Fruit fly (Drosophila melanogaster) whole organism, embryonic: ENCODE data around the gene CG12784.

Experiments used
- ATbp ChIP-seq: fragments of 200-800 bp; sonication (Bioruptor generic); optimal IDR thresholded peaks from 2 replicates; lab custom pipeline; 2017; ENCODE audit warnings: missing biosample characterization, mild to moderate bottlenecking, missing genetic modification characterization, missing genetic modification reagents
- Antp ChIP-seq: fragments of 200-800 bp; sonication (Bioruptor generic); optimal IDR thresholded peaks from 3 replicates; lab custom pipeline; 2016; ENCODE audit warnings: missing biosample characterization, missing genetic modification characterization
- Atf3 ChIP-seq: fragments of 200-800 bp; sonication (Bioruptor generic); optimal IDR thresholded peaks from 3 replicates; lab custom pipeline; 2016; ENCODE audit warnings: missing biosample characterization, missing genetic modification characterization
- CG10321 ChIP-seq: fragments of 200-800 bp; sonication (Bioruptor generic); IDR thresholded peaks from 2 replicates; pipeline ENCODE4 v1.3.6; 2022; ENCODE audit warnings: missing biosample characterization, missing genetic modification characterization
- CG10959 ChIP-seq: fragments of 200-800 bp; sonication (Bioruptor generic); IDR thresholded peaks from 2 replicates; pipeline ENCODE4 v1.3.6; 2022; ENCODE audit warnings: missing biosample characterization, missing genetic modification characterization
- CG11504 ChIP-seq: fragments of 200-800 bp; sonication (Bioruptor generic); optimal IDR thresholded peaks from 3 replicates; lab custom pipeline; 2019; ENCODE audit warnings: missing biosample characterization, mild to moderate bottlenecking, missing genetic modification characterization, moderate library complexity
- CG11696 ChIP-seq: fragments of 200-800 bp; sonication (Bioruptor generic); IDR thresholded peaks from 2 replicates; pipeline ENCODE4 v1.3.6; 2022; ENCODE audit warnings: missing biosample characterization, missing genetic modification characterization
- CG12104 ChIP-seq: fragments of 200-800 bp; sonication (Bioruptor generic); optimal IDR thresholded peaks from 3 replicates; lab custom pipeline; 2016; ENCODE audit warnings: missing biosample characterization, missing genetic modification characterization
- CG12219 ChIP-seq: fragments of 200-800 bp; sonication (Bioruptor generic); optimal IDR thresholded peaks from 3 replicates; lab custom pipeline; 2018; ENCODE audit warnings: missing biosample characterization, mild to moderate bottlenecking, missing genetic modification characterization
- CG13894 ChIP-seq: fragments of 200-800 bp; sonication (Bioruptor generic); optimal IDR thresholded peaks from 3 replicates; lab custom pipeline; 2018; ENCODE audit warnings: missing biosample characterization, mild to moderate bottlenecking, missing genetic modification characterization, moderate library complexity
- CG14710 ChIP-seq: fragments of 200-800 bp; sonication (Bioruptor generic); optimal IDR thresholded peaks from 3 replicates; lab custom pipeline; 2019; ENCODE audit warnings: missing biosample characterization, mild to moderate bottlenecking, missing genetic modification characterization, moderate library complexity
- CG15479 ChIP-seq: fragments of 200-800 bp; sonication (Bioruptor generic); optimal IDR thresholded peaks from 3 replicates; lab custom pipeline; 2019; ENCODE audit warnings: missing biosample characterization, mild to moderate bottlenecking, missing genetic modification characterization, moderate library complexity
- CG15696 ChIP-seq: fragments of 200-800 bp; sonication (Bioruptor generic); optimal IDR thresholded peaks from 2 replicates; lab custom pipeline; 2019; ENCODE audit warnings: missing biosample characterization, mild to moderate bottlenecking, missing genetic modification characterization, moderate library complexity
- CG17568 ChIP-seq: fragments of 200-800 bp; sonication (Bioruptor generic); optimal IDR thresholded peaks from 2 replicates; lab custom pipeline; 2018; ENCODE audit warnings: missing biosample characterization, mild to moderate bottlenecking, missing genetic modification characterization, moderate library complexity
- CG17912 ChIP-seq: fragments of 200-800 bp; sonication (Bioruptor generic); optimal IDR thresholded peaks from 2 replicates; lab custom pipeline; 2018; ENCODE audit warnings: missing biosample characterization, mild to moderate bottlenecking, missing genetic modification characterization
- CG31441 ChIP-seq: fragments of 200-800 bp; sonication (Bioruptor generic); IDR thresholded peaks from 2 replicates; pipeline ENCODE4 v1.3.6; 2022; ENCODE audit warnings: missing biosample characterization, missing genetic modification characterization
- CG3163 ChIP-seq: fragments of 200-800 bp; sonication (Bioruptor generic); optimal IDR thresholded peaks from 3 replicates; lab custom pipeline; 2016; ENCODE audit warnings: missing biosample characterization, missing genetic modification characterization
- CG4282 ChIP-seq: fragments of 200-800 bp; sonication (Bioruptor generic); optimal IDR thresholded peaks from 2 replicates; lab custom pipeline; 2016; ENCODE audit warnings: missing biosample characterization, missing genetic modification characterization
- CG5245 ChIP-seq: fragments of 200-800 bp; sonication (Bioruptor generic); optimal IDR thresholded peaks from 3 replicates; lab custom pipeline; 2016; ENCODE audit warnings: missing biosample characterization, missing genetic modification characterization
- CG6765 ChIP-seq: fragments of 200-800 bp; sonication (Bioruptor generic); optimal IDR thresholded peaks from 3 replicates; lab custom pipeline; 2017; ENCODE audit warnings: missing biosample characterization, mild to moderate bottlenecking, missing genetic modification characterization
- CG7556 ChIP-seq: fragments of 200-800 bp; sonication (Bioruptor generic); optimal IDR thresholded peaks from 2 replicates; lab custom pipeline; 2017; ENCODE audit warnings: missing biosample characterization, mild to moderate bottlenecking, missing genetic modification characterization
- CG8924 ChIP-seq: fragments of 200-800 bp; optimal IDR thresholded peaks from 3 replicates; lab custom pipeline; 2019; ENCODE audit warnings: missing biosample characterization, mild to moderate bottlenecking, missing genetic modification characterization, moderate library complexity
- CG8944 ChIP-seq: fragments of 200-800 bp; sonication (Bioruptor generic); optimal IDR thresholded peaks from 3 replicates; lab custom pipeline; 2016; ENCODE audit warnings: missing biosample characterization, missing genetic modification characterization
- CG9932 ChIP-seq: fragments of 200-800 bp; sonication (Bioruptor generic); IDR thresholded peaks from 2 replicates; pipeline ENCODE4 v1.3.6; 2022; ENCODE audit warnings: missing biosample characterization, missing genetic modification characterization
- HLH4C ChIP-seq: fragments of 200-800 bp; sonication (Bioruptor generic); IDR thresholded peaks from 3 replicates; pipeline ENCODE4 v1.3.6; 2022; ENCODE audit warnings: missing biosample characterization, missing genetic modification characterization; ENCODE audit not compliant: partially characterized antibody
- HmgD ChIP-seq: fragments of 200-800 bp; sonication (Bioruptor generic); optimal IDR thresholded peaks from 3 replicates; lab custom pipeline; 2016; ENCODE audit warnings: missing biosample characterization, missing genetic modification characterization
- Hr39 ChIP-seq: fragments of >200 bp; optimal IDR thresholded peaks from 2 replicates; lab custom pipeline; 2017
- NC2α ChIP-seq: fragments of 200-800 bp; sonication (Bioruptor generic); optimal IDR thresholded peaks from 2 replicates; lab custom pipeline; 2016; ENCODE audit warnings: missing biosample characterization, missing genetic modification characterization
- Ravus ChIP-seq: fragments of 200-800 bp; sonication (Bioruptor generic); IDR thresholded peaks from 2 replicates; pipeline ENCODE4 v1.3.6; 2022; ENCODE audit warnings: missing biosample characterization, missing genetic modification characterization
- Scr ChIP-seq: fragments of 200-800 bp; sonication (Bioruptor generic); IDR thresholded peaks from 2 replicates; pipeline ENCODE4 v1.3.6; 2022; ENCODE audit warnings: missing biosample characterization, missing genetic modification characterization; ENCODE audit not compliant: partially characterized antibody
- Taf1 ChIP-seq: fragments of 200-800 bp; sonication (Bioruptor generic); IDR thresholded peaks from 2 replicates; pipeline ENCODE4 v1.3.6; 2022; ENCODE audit warnings: missing biosample characterization, missing genetic modification characterization
- Trl ChIP-seq, 3 experiments: fragments of >200 bp in 2 of 3; fragments of 200-800 bp in 1 of 3; sonication (Bioruptor generic) in 1 of 3; optimal IDR thresholded peaks; 2 replicates in 1 of 3; 3 replicates in 2 of 3; lab custom pipeline; 2016 to 2017; ENCODE audit warnings: missing biosample characterization in 1 of 3, missing genetic modification characterization in 1 of 3
- ab ChIP-seq: fragments of 200-800 bp; sonication (Bioruptor generic); optimal IDR thresholded peaks from 2 replicates; lab custom pipeline; 2016; ENCODE audit warnings: missing biosample characterization, missing genetic modification characterization
- bab2 ChIP-seq: fragments of 200-800 bp; sonication (Bioruptor generic); optimal IDR thresholded peaks from 2 replicates; lab custom pipeline; 2016; ENCODE audit warnings: missing biosample characterization, missing genetic modification characterization
- bcd ChIP-seq: fragments of 200-800 bp; sonication (Bioruptor generic); optimal IDR thresholded peaks from 2 replicates; lab custom pipeline; 2017; ENCODE audit warnings: missing biosample characterization, mild to moderate bottlenecking, missing genetic modification characterization
- chn ChIP-seq: fragments of 200-800 bp; sonication (Bioruptor generic); optimal IDR thresholded peaks from 2 replicates; lab custom pipeline; 2016; ENCODE audit warnings: missing biosample characterization, missing genetic modification characterization
- cwo ChIP-seq: fragments of 200-800 bp; sonication (Bioruptor generic); optimal IDR thresholded peaks from 3 replicates; lab custom pipeline; 2017; ENCODE audit warnings: missing biosample characterization, missing genetic modification characterization, mild to moderate bottlenecking, moderate library complexity, missing genetic modification reagents
- dysf ChIP-seq: fragments of 200-800 bp; sonication (Bioruptor generic); IDR thresholded peaks from 3 replicates; pipeline ENCODE4 v1.3.6; 2022; ENCODE audit warnings: missing biosample characterization, missing genetic modification characterization
- fd102C ChIP-seq: fragments of 200-800 bp; sonication (Bioruptor generic); optimal IDR thresholded peaks from 2 replicates; lab custom pipeline; 2018; ENCODE audit warnings: missing biosample characterization, mild to moderate bottlenecking, missing genetic modification characterization, moderate library complexity
- gt ChIP-seq: fragments of 200-800 bp; sonication (Bioruptor generic); IDR thresholded peaks from 2 replicates; pipeline ENCODE4 v1.3.6; 2022; ENCODE audit warnings: missing biosample characterization, missing genetic modification characterization
- ind ChIP-seq: fragments of 200-800 bp; sonication (Bioruptor generic); optimal IDR thresholded peaks from 3 replicates; lab custom pipeline; 2016; ENCODE audit warnings: missing biosample characterization, missing genetic modification characterization
- lov ChIP-seq, 2 experiments: fragments of 200-800 bp in 1 of 2; fragments of >200 bp in 1 of 2; sonication (Bioruptor generic) in 1 of 2; IDR thresholded peaks in 1 of 2; optimal IDR thresholded peaks in 1 of 2; 2 replicates in 1 of 2; 3 replicates in 1 of 2; pipeline versions ENCODE4 v1.3.6 to Lab custom; 2017 to 2022; ENCODE audit warnings: missing biosample characterization in 1 of 2, missing genetic modification characterization in 1 of 2
- mam ChIP-seq: fragments of 200-800 bp; sonication (Bioruptor generic); optimal IDR thresholded peaks from 3 replicates; lab custom pipeline; 2016; ENCODE audit warnings: missing biosample characterization, missing genetic modification characterization
- nau ChIP-seq: fragments of 200-800 bp; sonication (Bioruptor generic); optimal IDR thresholded peaks from 3 replicates; lab custom pipeline; 2017; ENCODE audit warnings: missing biosample characterization, mild to moderate bottlenecking, missing genetic modification characterization, missing genetic modification reagents
- nerfin-2 ChIP-seq: fragments of 200-800 bp; sonication (Bioruptor generic); IDR thresholded peaks from 2 replicates; pipeline ENCODE4 v1.3.6; 2022; ENCODE audit warnings: missing biosample characterization, missing genetic modification characterization; ENCODE audit not compliant: partially characterized antibody
- onecut ChIP-seq: fragments of 200-800 bp; sonication (Bioruptor generic); IDR thresholded peaks from 2 replicates; pipeline ENCODE4 v1.3.6; 2022; ENCODE audit warnings: missing biosample characterization, missing genetic modification characterization
- peb ChIP-seq: fragments of 200-800 bp; sonication (Bioruptor generic); IDR thresholded peaks from 2 replicates; pipeline ENCODE4 v1.3.6; 2022; ENCODE audit warnings: missing biosample characterization, missing genetic modification characterization
- stc ChIP-seq: fragments of 200-800 bp; sonication (Bioruptor generic); IDR thresholded peaks from 2 replicates; pipeline ENCODE4 v1.3.6; 2022; ENCODE audit warnings: missing biosample characterization, missing genetic modification characterization

CG12784 gene

dm6 chr3R:15803502-15804461 is 40.9 kb downstream of the CG12784 start, which contains the start of gene alpha-Man-IIb (continued):
- TF ChIP-seq fd102C (GFP tag; lab: Kevin White, UChicago) (no peak), peb (GFP tag; lab: Robert Waterston, UW) (no peak), lov (optimal IDR thresholded peaks at IDR 0.05; lab: Kevin White, UChicago) (no peak), lov (GFP tag; IDR thresholded peaks at IDR 0.05; lab: Robert Waterston, UW) (peak; percentile 51; the same call in 1 of the 3 replicates), HmgD (no peak), CG17568 (GFP tag; lab: Kevin White, UChicago) (no peak), Ravus (GFP tag; lab: Robert Waterston, UW) (no peak), cwo (GFP tag; lab: Kevin White, UChicago) (no peak), Taf1 (no peak), CG10959 (GFP tag; lab: Robert Waterston, UW) (no peak), dysf (GFP tag; lab: Robert Waterston, UW) (0 out of 3 replicates have a peak, but pooled peaks have one; percentile 26), CG14710 (tag; lab: Kevin White, UChicago) (peak; percentile 48), CG15479 (GFP tag; lab: Kevin White, UChicago) (no peak), nau (no peak), chn (GFP tag; lab: Kevin White, UChicago) (no peak), onecut (peak; percentile 92), CG5245 (GFP tag; lab: Kevin White, UChicago) (no peak), CG9932 (GFP tag; lab: Robert Waterston, UW) (no peak), gt (GFP tag; lab: Robert Waterston, UW) (no peak), stc (GFP tag; lab: Robert Waterston, UW) (peak; percentile 45; the same call in 1 of the 2 replicates), CG12219 (no peak), CG10321 (GFP tag; lab: Robert Waterston, UW) (no peak), CG8944 (GFP tag; lab: Kevin White, UChicago) (no peak), NC2α (no peak), CG7556 (GFP tag; lab: Kevin White, UChicago) (peak; percentile 7), Scr (GFP tag; lab: Robert Waterston, UW) (peak; percentile 89), Hr39 (no peak), HLH4C (GFP tag; lab: Robert Waterston, UW) (peak; percentile 68), CG15696 (no peak), ATbp (GFP tag; lab: Kevin White, UChicago) (no peak), CG11504 (tag; lab: Kevin White, UChicago) (no peak), CG8924 (tag; lab: Kevin White, UChicago) (peak; percentile 56), mam (GFP tag; lab: Kevin White, UChicago) (peak; percentile 9), nerfin-2 (peak; percentile 69), Antp (GFP tag; lab: Kevin White, UChicago) (no peak), CG3163 (GFP tag; lab: Kevin White, UChicago) (no peak), ind (GFP tag; lab: Kevin White, UChicago) (no peak), bab2 (GFP tag; lab: Kevin White, UChicago) (no peak), bcd (GFP tag; lab: Kevin White, UChicago) (no peak), ab (no peak), Trl (optimal IDR thresholded peaks at IDR 0.05; lab: Kevin White, UChicago) (no peak), Trl (GFP tag; optimal IDR thresholded peaks at IDR 0.05; lab: Kevin White, UChicago) (no peak), CG4282 (GFP tag; lab: Kevin White, UChicago) (no peak), CG31441 (GFP tag; lab: Robert Waterston, UW) (peak; percentile 30; the same call in 1 of the 2 replicates), CG13894 (tag; lab: Kevin White, UChicago) (peak; percentile 6), Atf3 (GFP tag; lab: Kevin White, UChicago) (no peak), CG17912 (no peak), CG11696 (GFP tag; lab: Robert Waterston, UW) (no peak), CG6765 (GFP tag; lab: Kevin White, UChicago) (peak; percentile 31), CG12104 (GFP tag; lab: Kevin White, UChicago) (no peak)
